Worm (Caenorhabditis elegans): ENCODE measurements around the gene ZK688.1.

Gene ZK688.1

ce11 chrIII:7922207-7922606 is 12.8 kb downstream of the ZK688.1 start, which contains the start of gene C29E4.17:
TSS of gene C29E4.17 (plus strand) at chrIII:7922507.
- TF ChIP-seq nhr-76 (tag; optimal IDR thresholded peaks at IDR 0.05) (no peak), nhr-28 (tag; optimal IDR thresholded peaks at IDR 0.05) (no peak), lin-32 (GFP tag; optimal IDR thresholded peaks at IDR 0.05) (no peak), unc-62 (GFP tag; optimal IDR thresholded peaks at IDR 0.05) (no peak), nhr-12 (tag; optimal IDR thresholded peaks at IDR 0.05) (no peak), cnd-1 (tag; optimal IDR thresholded peaks at IDR 0.05) (no peak), flh-1 (GFP tag; optimal IDR thresholded peaks at IDR 0.05) (no peak), drap-1 (GFP tag; optimal IDR thresholded peaks at IDR 0.05) (no peak), sem-2 (GFP tag; optimal IDR thresholded peaks at IDR 0.05) (no peak), nhr-2 (tag; optimal IDR thresholded peaks at IDR 0.05) (no peak), bed-3 (GFP tag; optimal IDR thresholded peaks at IDR 0.05) (no peak), lsy-2 (tag; optimal IDR thresholded peaks at IDR 0.05) (no peak)

- TF ChIP-seq lin-13 (tag; optimal IDR thresholded peaks at IDR 0.05): no peak
- no peak for TF ChIP-seq mab-5 (tag; optimal IDR thresholded peaks at IDR 0.05)
- no peak for TF ChIP-seq nhr-12 (tag; optimal IDR thresholded peaks at IDR 0.05)
- no peak for TF ChIP-seq flh-1 (GFP tag; optimal IDR thresholded peaks at IDR 0.05)
- TF ChIP-seq pha-4 (tag; optimal IDR thresholded peaks at IDR 0.05): no peak
- no peak for TF ChIP-seq bed-3 (GFP tag; optimal IDR thresholded peaks at IDR 0.05)
- no peak for TF ChIP-seq ztf-11 (tag; optimal IDR thresholded peaks at IDR 0.05)
- no peak for TF ChIP-seq sem-2 (GFP tag; optimal IDR thresholded peaks at IDR 0.05)
- no peak for TF ChIP-seq nhr-28 (tag; optimal IDR thresholded peaks at IDR 0.05)
- TF ChIP-seq sptf-1 (tag; optimal IDR thresholded peaks at IDR 0.05): no peak
- TF ChIP-seq mls-2 (tag; optimal IDR thresholded peaks at IDR 0.05): no peak
- TF ChIP-seq ces-1 (GFP tag; optimal IDR thresholded peaks at IDR 0.05): no peak
- TF ChIP-seq snpc-4 (tag; optimal IDR thresholded peaks at IDR 0.05): no peak
Observed at ce11 chrIII:7924821-7925220, 15.5 kb downstream of the ZK688.1 start, which contains the start of gene tag-250. TSS of gene tag-250 (minus strand) at chrIII:7924921.

- TF ChIP-seq elt-3 (tag; optimal IDR thresholded peaks at IDR 0.05) (no peak), nhr-237 (tag; optimal IDR thresholded peaks at IDR 0.05) (peak; percentile 24), lsy-2 (tag; optimal IDR thresholded peaks at IDR 0.05) (peak; percentile 2), pha-4 (tag; optimal IDR thresholded peaks at IDR 0.05) (peak; percentile 34), ham-2 (GFP tag; optimal IDR thresholded peaks at IDR 0.05) (peak; percentile 78), zip-8 (tag; optimal IDR thresholded peaks at IDR 0.05) (no peak)
Observed at ce11 chrIII:7925968-7926367, 16.6 kb downstream of the ZK688.1 start.

ce11 chrIII:7928549-7929129 is 19.3 kb downstream of the ZK688.1 start, which contains the start of the genes C29E4.13 and npp-15:
TSS of gene C29E4.13 (minus strand) at chrIII:7928717.
TSS of gene npp-15 (plus strand) at chrIII:7929043.
- TF ChIP-seq cnd-1 (tag; optimal IDR thresholded peaks at IDR 0.05) (no peak), nhr-237 (tag; optimal IDR thresholded peaks at IDR 0.05) (peak; percentile 16), lsy-2 (tag; optimal IDR thresholded peaks at IDR 0.05) (peak; percentile 34), nhr-2 (tag; optimal IDR thresholded peaks at IDR 0.05) (no peak)

ce11 chrIII:7933235-7933634 is 23.9 kb downstream of the ZK688.1 start, which contains the start of gene ran-2:
TSS of gene ran-2 (plus strand) at chrIII:7933535.
- TF ChIP-seq mab-5 (tag; optimal IDR thresholded peaks at IDR 0.05) (no peak), zip-8 (tag; optimal IDR thresholded peaks at IDR 0.05) (no peak), flh-1 (GFP tag; optimal IDR thresholded peaks at IDR 0.05) (no peak), nhr-28 (tag; optimal IDR thresholded peaks at IDR 0.05) (no peak), elt-1 (tag; optimal IDR thresholded peaks at IDR 0.05; ENCODE audit: borderline replicate concordance, insufficient read depth) (no peak), pha-4 (tag; optimal IDR thresholded peaks at IDR 0.05) (no peak), M03D4.4 (tag; optimal IDR thresholded peaks at IDR 0.05) (no peak), unc-39 (tag; optimal IDR thresholded peaks at IDR 0.05) (no peak), nhr-12 (tag; optimal IDR thresholded peaks at IDR 0.05) (no peak), lin-32 (GFP tag; optimal IDR thresholded peaks at IDR 0.05) (no peak), ceh-83 (GFP tag; optimal IDR thresholded peaks at IDR 0.05) (no peak), nhr-2 (tag; optimal IDR thresholded peaks at IDR 0.05) (no peak), ces-1 (GFP tag; optimal IDR thresholded peaks at IDR 0.05) (no peak), mls-2 (tag; optimal IDR thresholded peaks at IDR 0.05) (no peak), tbx-8 (GFP tag; optimal IDR thresholded peaks at IDR 0.05) (no peak), drap-1 (GFP tag; optimal IDR thresholded peaks at IDR 0.05) (no peak), elt-3 (tag; optimal IDR thresholded peaks at IDR 0.05) (no peak), ham-2 (GFP tag; optimal IDR thresholded peaks at IDR 0.05) (no peak), mep-1 (tag; optimal IDR thresholded peaks at IDR 0.05) (no peak), hlh-1 (tag; optimal IDR thresholded peaks at IDR 0.05) (no peak)
